Worm (Caenorhabditis elegans) whole organism, midembryonic: ENCODE measurements around the gene Y51H4A.938.

ENCODE experiments used
- T22C8.4 ChIP-seq: fragments of 200-800 bp; sonication (Bioruptor generic); IDR thresholded peaks from 2 replicates; pipeline ENCODE4 v1.3.6; 2022; ENCODE audit warnings: missing genetic modification characterization, missing compliant biosample characterization
- cog-1 ChIP-seq: sonication (generic microtip); optimal IDR thresholded peaks from 2 replicates; lab custom pipeline; 2016; ENCODE audit warnings: missing genetic modification characterization, missing compliant biosample characterization
- flt-1 ChIP-seq: fragments of 200-800 bp; sonication (Bioruptor generic); IDR thresholded peaks from 2 replicates; pipeline ENCODE4 v1.3.6; 2022; ENCODE audit warnings: missing genetic modification characterization, missing compliant biosample characterization
- klf-2 ChIP-seq: fragments of 200-800 bp; sonication (Bioruptor generic); conservative IDR thresholded peaks from 2 replicates; pipeline ENCODE4 v1.3.6; 2022; ENCODE audit warnings: missing genetic modification reagents, missing genetic modification characterization, missing compliant biosample characterization
- med-1 ChIP-seq: sonication (generic microtip); optimal IDR thresholded peaks from 2 replicates; lab custom pipeline; 2017; ENCODE audit warnings: missing genetic modification characterization, mild to moderate bottlenecking, missing compliant biosample characterization, antibody characterized with exemption, missing genetic modification reagents; ENCODE audit not compliant: insufficient read depth
- ref-1 ChIP-seq: fragments of 200-800 bp; sonication (Bioruptor generic); conservative IDR thresholded peaks from 2 replicates; pipeline ENCODE4 v1.3.6; 2022; ENCODE audit warnings: missing genetic modification reagents, missing genetic modification characterization, missing compliant biosample characterization
- tab-1 ChIP-seq: fragments of 200-800 bp; sonication (Bioruptor generic); IDR thresholded peaks from 2 replicates; pipeline ENCODE4 v1.3.6; 2022; ENCODE audit warnings: missing genetic modification characterization, missing compliant biosample characterization
- ztf-23 ChIP-seq: fragments of 200-800 bp; sonication (Bioruptor generic); IDR thresholded peaks from 2 replicates; pipeline ENCODE4 v1.3.6; 2022; ENCODE audit warnings: missing genetic modification reagents, missing genetic modification characterization, missing compliant biosample characterization
- ztf-29 ChIP-seq: fragments of 200-800 bp; sonication (Bioruptor generic); IDR thresholded peaks from 2 replicates; pipeline ENCODE4 v1.3.6; 2022; ENCODE audit warnings: missing genetic modification reagents, missing genetic modification characterization, missing compliant biosample characterization

The Y51H4A.938 gene

ce11 chrIV:16483273-16484204, 2.6 kb downstream of the Y51H4A.938 start:
- no peak for TF ChIP-seq ztf-29
- TF ChIP-seq T22C8.4: 0 out of 2 replicates have a peak, but pooled peaks have one; percentile 50

ce11 chrIV:16488921-16489320, 7.9 kb downstream of the Y51H4A.938 start, which contains the start of gene rho-1:
Gene rho-1, minus strand, starts transcription at chrIV:16489021.
- TF ChIP-seq med-1 (GFP tag; lab: Kevin White, UChicago) (no peak), ztf-29 (no peak), ztf-23 (no peak), ref-1 (GFP tag; lab: Robert Waterston, UW) (no peak), T22C8.4 (no peak), cog-1 (no peak), klf-2 (GFP tag; lab: Robert Waterston, UW) (no peak), flt-1 (GFP tag; lab: Robert Waterston, UW) (no peak), tab-1 (no peak)

ce11 chrIV:16489958-16490357, 9.0 kb downstream of the Y51H4A.938 start:
- TF ChIP-seq ztf-29 (no peak), flt-1 (GFP tag; lab: Robert Waterston, UW) (no peak), ztf-23 (no peak), T22C8.4 (0 out of 2 replicates have a peak, but pooled peaks have one; percentile 17), med-1 (GFP tag; lab: Kevin White, UChicago) (no peak), cog-1 (no peak), klf-2 (GFP tag; lab: Robert Waterston, UW) (no peak), tab-1 (0 out of 2 replicates have a peak, but pooled peaks have one; percentile 23), ref-1 (GFP tag; lab: Robert Waterston, UW) (no peak)

- TF ChIP-seq ztf-23: 0 out of 2 replicates have a peak, but pooled peaks have one; percentile 73
- peak; percentile 67 for TF ChIP-seq cog-1
- TF ChIP-seq klf-2 (GFP tag; lab: Robert Waterston, UW): no peak
- TF ChIP-seq tab-1: no peak
- no peak for TF ChIP-seq ref-1 (GFP tag; lab: Robert Waterston, UW)
- TF ChIP-seq T22C8.4: 0 out of 2 replicates have a peak, but pooled peaks have one; percentile 16
- no peak for TF ChIP-seq ztf-29
- peak; percentile 71 for TF ChIP-seq flt-1 (GFP tag; lab: Robert Waterston, UW)
- TF ChIP-seq med-1 (GFP tag; lab: Kevin White, UChicago): no peak
Observed at ce11 chrIV:16491411-16492036, 10.5 kb downstream of the Y51H4A.938 start.

ce11 chrIV:16492327-16492726, 11.3 kb downstream of the Y51H4A.938 start:
- TF ChIP-seq cog-1: peak; percentile 87
- no peak for TF ChIP-seq ref-1 (GFP tag; lab: Robert Waterston, UW)
- peak; percentile 80 for TF ChIP-seq T22C8.4
- peak; percentile 80; the same call in 1 of the 2 replicates for TF ChIP-seq flt-1 (GFP tag; lab: Robert Waterston, UW)

- no peak for TF ChIP-seq klf-2 (GFP tag; lab: Robert Waterston, UW)
- no peak for TF ChIP-seq T22C8.4
- no peak for TF ChIP-seq cog-1
- no peak for TF ChIP-seq ztf-29
- TF ChIP-seq ref-1 (GFP tag; lab: Robert Waterston, UW): no peak
- TF ChIP-seq med-1 (GFP tag; lab: Kevin White, UChicago): no peak
- TF ChIP-seq ztf-23: no peak
- TF ChIP-seq tab-1: no peak
- TF ChIP-seq flt-1 (GFP tag; lab: Robert Waterston, UW): no peak
Observed at ce11 chrIV:16492937-16493336, 11.9 kb downstream of the Y51H4A.938 start.

- no peak for TF ChIP-seq tab-1
- no peak for TF ChIP-seq klf-2 (GFP tag; lab: Robert Waterston, UW)
- no peak for TF ChIP-seq cog-1
- no peak for TF ChIP-seq med-1 (GFP tag; lab: Kevin White, UChicago)
Observed at ce11 chrIV:16494007-16494406, 13.0 kb downstream of the Y51H4A.938 start.

- no peak for TF ChIP-seq tab-1
- no peak for TF ChIP-seq klf-2 (GFP tag; lab: Robert Waterston, UW)
- TF ChIP-seq ztf-23: no peak
- TF ChIP-seq flt-1 (GFP tag; lab: Robert Waterston, UW): no peak
- TF ChIP-seq ref-1 (GFP tag; lab: Robert Waterston, UW): no peak
- no peak for TF ChIP-seq T22C8.4
Observed at ce11 chrIV:16496491-16496890, 15.5 kb downstream of the Y51H4A.938 start.

- TF ChIP-seq ztf-29: no peak
- TF ChIP-seq flt-1 (GFP tag; lab: Robert Waterston, UW): peak; percentile 28; the same call in 1 of the 2 replicates
- TF ChIP-seq tab-1: no peak
- peak; percentile 89 for TF ChIP-seq cog-1
- no peak for TF ChIP-seq ref-1 (GFP tag; lab: Robert Waterston, UW)
- peak; percentile 53 for TF ChIP-seq ztf-23
- no peak for TF ChIP-seq T22C8.4
Observed at ce11 chrIV:16498031-16498442, 17.0 kb downstream of the Y51H4A.938 start.

ce11 chrIV:16501855-16502254, 20.9 kb downstream of the Y51H4A.938 start:
- 0 out of 2 replicates have a peak, but pooled peaks have one; percentile 36 for TF ChIP-seq flt-1 (GFP tag; lab: Robert Waterston, UW)
- TF ChIP-seq tab-1: no peak
- no peak for TF ChIP-seq ztf-23
